Worm (Caenorhabditis elegans) whole organism, L2 larva: ENCODE measurements around the gene Y57G11A.5.

Experiments
- R02D3.7 ChIP-seq: fragments of 150-350 bp; optimal IDR thresholded peaks from 2 replicates; lab custom pipeline; 2014; ENCODE audit warnings: missing biosample characterization, missing genetic modification characterization
- Y55F3AM.14 ChIP-seq: fragments of 200-800 bp; sonication (Bioruptor generic); optimal IDR thresholded peaks from 2 replicates; lab custom pipeline; 2018; ENCODE audit warnings: mild to moderate bottlenecking, missing genetic modification characterization, missing compliant biosample characterization
- ZK546.5 ChIP-seq: sonication (generic microtip); optimal IDR thresholded peaks from 2 replicates; lab custom pipeline; 2017; ENCODE audit warnings: missing biosample characterization, missing genetic modification characterization
- crh-2 ChIP-seq: sonication (generic microtip); optimal IDR thresholded peaks from 2 replicates; lab custom pipeline; 2017; ENCODE audit warnings: missing biosample characterization, missing genetic modification characterization
- lin-13 ChIP-seq: fragments of 150-350 bp; optimal IDR thresholded peaks from 2 replicates; lab custom pipeline; 2014; ENCODE audit warnings: missing biosample characterization, missing genetic modification reagents, missing genetic modification characterization
- nhr-10 ChIP-seq: sonication (generic microtip); optimal IDR thresholded peaks from 2 replicates; lab custom pipeline; 2017; ENCODE audit warnings: missing biosample characterization, missing genetic modification characterization
- nhr-11 ChIP-seq: fragments of 150-350 bp; optimal IDR thresholded peaks from 2 replicates; lab custom pipeline; 2014; ENCODE audit warnings: missing biosample characterization, missing genetic modification characterization
- nhr-12 ChIP-seq: fragments of 150-350 bp; optimal IDR thresholded peaks from 2 replicates; lab custom pipeline; 2014; ENCODE audit warnings: missing biosample characterization, missing genetic modification characterization
- nhr-6 ChIP-seq: fragments of 150-350 bp; optimal IDR thresholded peaks from 2 replicates; lab custom pipeline; 2014; ENCODE audit warnings: missing biosample characterization, missing genetic modification characterization
- skn-1 ChIP-seq: sonication (generic microtip); optimal IDR thresholded peaks from 2 replicates; lab custom pipeline; 2017; ENCODE audit warnings: missing biosample characterization, missing genetic modification characterization
- snpc-4 ChIP-seq: fragments of 150-350 bp; optimal IDR thresholded peaks from 2 replicates; lab custom pipeline; 2014; ENCODE audit warnings: missing biosample characterization, missing genetic modification characterization
- unc-39 ChIP-seq: fragments of 150-350 bp; optimal IDR thresholded peaks from 2 replicates; lab custom pipeline; 2014; ENCODE audit warnings: missing biosample characterization, missing genetic modification characterization
- zag-1 ChIP-seq: fragments of 150-350 bp; optimal IDR thresholded peaks from 2 replicates; lab custom pipeline; 2014; ENCODE audit warnings: missing biosample characterization, missing genetic modification characterization
- ztf-11 ChIP-seq: sonication (generic microtip); optimal IDR thresholded peaks from 2 replicates; lab custom pipeline; 2017; ENCODE audit warnings: missing biosample characterization, missing genetic modification characterization

- TF ChIP-seq nhr-6 (tag; lab: Kevin White, UChicago) (no peak), skn-1 (tag; lab: Kevin White, UChicago) (no peak), nhr-10 (tag; lab: Kevin White, UChicago) (no peak), nhr-12 (tag; lab: Kevin White, UChicago) (no peak), ztf-11 (tag; lab: Kevin White, UChicago) (no peak), ZK546.5 (no peak), unc-39 (tag; lab: Kevin White, UChicago) (no peak), lin-13 (GFP tag; lab: Kevin White, UChicago) (no peak), nhr-11 (tag; lab: Kevin White, UChicago) (no peak), Y55F3AM.14 (GFP tag; lab: Kevin White, UChicago) (no peak), snpc-4 (no peak), R02D3.7 (tag; lab: Kevin White, UChicago) (no peak), zag-1 (tag; lab: Kevin White, UChicago) (no peak), crh-2 (tag; lab: Kevin White, UChicago) (no peak)
Observed at ce11 chrIV:14483427-14483826, 28.9 kb downstream of the Y57G11A.5 start.
